Worm (Caenorhabditis elegans) whole organism, mixed stage, embryonic: ENCODE data around the gene F11D5.7.

Source experiments
- blmp-1 ChIP-seq: fragments of 150-350 bp; optimal IDR thresholded peaks from 2 replicates; lab custom pipeline; 2014; ENCODE audit warnings: missing biosample characterization, missing genetic modification characterization
- ces-1 ChIP-seq: fragments of 150-350 bp; optimal IDR thresholded peaks from 2 replicates; lab custom pipeline; 2014; ENCODE audit warnings: missing biosample characterization, missing genetic modification reagents, missing genetic modification characterization
- cnd-1 ChIP-seq: fragments of 200-800 bp; sonication (Bioruptor generic); optimal IDR thresholded peaks from 2 replicates; lab custom pipeline; 2018; ENCODE audit warnings: mild to moderate bottlenecking, missing genetic modification characterization, missing compliant biosample characterization
- drap-1 ChIP-seq: fragments of 200-800 bp; sonication (Bioruptor generic); optimal IDR thresholded peaks from 3 replicates; lab custom pipeline; 2018; ENCODE audit warnings: mild to moderate bottlenecking, missing genetic modification characterization, missing compliant biosample characterization
- lin-13 ChIP-seq: fragments of 150-350 bp; optimal IDR thresholded peaks from 2 replicates; lab custom pipeline; 2014; ENCODE audit warnings: missing biosample characterization, missing genetic modification characterization
- lin-32 ChIP-seq: fragments of 200-800 bp; sonication (Bioruptor generic); optimal IDR thresholded peaks from 2 replicates; lab custom pipeline; 2018; ENCODE audit warnings: mild to moderate bottlenecking, missing genetic modification characterization, missing compliant biosample characterization
- lsy-2 ChIP-seq: fragments of 150-350 bp; optimal IDR thresholded peaks from 2 replicates; lab custom pipeline; 2014; ENCODE audit warnings: missing biosample characterization, missing genetic modification characterization
- mep-1 ChIP-seq: fragments of 150-350 bp; optimal IDR thresholded peaks from 2 replicates; lab custom pipeline; 2017; ENCODE audit warnings: missing biosample characterization, missing genetic modification reagents, missing genetic modification characterization, inconsistent platforms
- nhr-28 ChIP-seq: fragments of 150-350 bp; optimal IDR thresholded peaks from 2 replicates; lab custom pipeline; 2014; ENCODE audit warnings: missing biosample characterization, missing genetic modification characterization
- nhr-76 ChIP-seq: sonication (generic microtip); optimal IDR thresholded peaks from 2 replicates; lab custom pipeline; 2017; ENCODE audit warnings: missing biosample characterization, missing genetic modification characterization
- pha-4 ChIP-seq: fragments of 150-350 bp; optimal IDR thresholded peaks from 2 replicates; lab custom pipeline; 2018; ENCODE audit warnings: missing biosample characterization, missing genetic modification reagents, missing genetic modification characterization
- sptf-1 ChIP-seq: sonication (generic microtip); optimal IDR thresholded peaks from 2 replicates; lab custom pipeline; 2017; ENCODE audit warnings: mild to moderate bottlenecking, missing genetic modification characterization, moderate library complexity, missing compliant biosample characterization
- unc-39 ChIP-seq: fragments of 150-350 bp; optimal IDR thresholded peaks from 2 replicates; lab custom pipeline; 2014; ENCODE audit warnings: missing biosample characterization, missing genetic modification characterization
- unc-62 ChIP-seq: fragments of 150-350 bp; optimal IDR thresholded peaks from 2 replicates; lab custom pipeline; 2014; ENCODE audit warnings: missing biosample characterization, missing genetic modification reagents, missing genetic modification characterization

DNA sequence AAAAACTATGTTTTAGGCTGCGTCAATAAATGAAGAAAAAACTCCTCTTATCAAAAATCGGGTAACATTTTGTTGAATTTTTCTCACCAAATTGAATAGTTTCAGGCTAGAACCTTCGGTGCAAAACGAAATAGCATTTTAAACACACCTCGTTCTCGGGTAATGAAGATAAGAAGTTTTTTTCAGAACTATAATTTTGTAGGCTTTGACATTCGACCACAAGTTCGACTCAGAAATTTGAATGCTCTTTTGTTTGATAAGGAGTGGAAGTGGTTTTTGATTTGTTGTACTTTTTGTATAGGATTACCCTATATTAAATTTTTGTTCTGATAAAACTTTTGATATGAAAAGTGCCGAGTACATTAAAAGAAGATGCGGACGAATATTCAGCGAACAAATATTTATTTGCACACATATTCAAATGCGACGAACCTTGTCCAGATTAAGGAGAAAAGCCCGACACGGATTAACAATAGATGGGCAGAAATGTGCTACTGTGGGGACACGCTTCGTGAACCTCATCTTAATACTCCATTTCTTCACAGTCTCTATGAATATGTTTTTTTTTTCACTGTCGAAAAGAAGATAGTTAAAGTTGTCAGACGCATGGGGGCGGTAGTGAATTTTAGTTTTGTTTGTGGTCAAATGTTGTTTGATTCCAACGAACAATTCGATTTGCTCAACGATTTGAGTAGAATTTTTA is 2.6 kb downstream of the F11D5.7 start:
- TF ChIP-seq blmp-1 (tag; lab: Kevin White, UChicago) (no peak), unc-62 (no peak), nhr-28 (no peak), lsy-2 (tag; lab: Kevin White, UChicago) (no peak), pha-4 (tag; lab: Kevin White, UChicago) (peak; percentile 53), drap-1 (no peak), lin-32 (no peak), lin-13 (no peak), unc-39 (no peak), nhr-76 (tag; lab: Kevin White, UChicago) (no peak), mep-1 (tag; lab: Kevin White, UChicago) (no peak), ces-1 (GFP tag; lab: Kevin White, UChicago) (no peak), cnd-1 (tag; lab: Kevin White, UChicago) (no peak), sptf-1 (tag; lab: Kevin White, UChicago) (no peak)
